Worm (Caenorhabditis elegans) whole organism, late embryonic: ENCODE results near the gene swsn-4.

Experiments used
- C08G9.2 ChIP-seq: sonication (generic microtip); optimal IDR thresholded peaks from 2 replicates; lab custom pipeline; 2016; ENCODE audit warnings: mild to moderate bottlenecking, missing genetic modification characterization, moderate library complexity, missing compliant biosample characterization
- C38D4.7 ChIP-seq: fragments of 200-800 bp; sonication (Bioruptor generic); optimal IDR thresholded peaks from 2 replicates; lab custom pipeline; 2018; ENCODE audit warnings: mild to moderate bottlenecking, missing genetic modification characterization, moderate library complexity, missing compliant biosample characterization
- F13H6.1 ChIP-seq: sonication (generic microtip); optimal IDR thresholded peaks from 2 replicates; lab custom pipeline; 2016; ENCODE audit warnings: missing genetic modification characterization, missing compliant biosample characterization
- K02D7.2 ChIP-seq: sonication (generic microtip); optimal IDR thresholded peaks from 2 replicates; lab custom pipeline; 2017; ENCODE audit warnings: mild to moderate bottlenecking, missing genetic modification characterization, missing compliant biosample characterization
- K09A11.1 ChIP-seq: sonication (generic microtip); optimal IDR thresholded peaks from 2 replicates; lab custom pipeline; 2017; ENCODE audit warnings: antibody characterized with exemption, mild to moderate bottlenecking, missing genetic modification characterization, missing compliant biosample characterization; ENCODE audit not compliant: insufficient read depth
- T23F11.4 ChIP-seq: fragments of 200-800 bp; sonication (Bioruptor generic); optimal IDR thresholded peaks from 2 replicates; lab custom pipeline; 2018; ENCODE audit warnings: mild to moderate bottlenecking, missing genetic modification characterization, missing compliant biosample characterization
- Y22D7AL.16 ChIP-seq: sonication (generic microtip); optimal IDR thresholded peaks from 2 replicates; lab custom pipeline; 2016; ENCODE audit warnings: missing genetic modification characterization, missing compliant biosample characterization
- ahr-1 ChIP-seq: sonication (generic microtip); optimal IDR thresholded peaks from 2 replicates; lab custom pipeline; 2016; ENCODE audit warnings: missing genetic modification characterization, missing compliant biosample characterization
- ama-1 ChIP-seq: fragments of 150-350 bp; optimal IDR thresholded peaks from 2 replicates; lab custom pipeline; 2014
- ceh-14 ChIP-seq: sonication (generic microtip); optimal IDR thresholded peaks from 2 replicates; lab custom pipeline; 2016; ENCODE audit warnings: missing genotype, missing genetic modification characterization, missing compliant biosample characterization
- ceh-18 ChIP-seq: sonication (generic microtip); optimal IDR thresholded peaks from 2 replicates; lab custom pipeline; 2016; ENCODE audit warnings: missing genetic modification characterization, missing compliant biosample characterization
- ceh-19 ChIP-seq: fragments of 200-800 bp; sonication (Bioruptor generic); optimal IDR thresholded peaks from 2 replicates; lab custom pipeline; 2018; ENCODE audit warnings: mild to moderate bottlenecking, missing genetic modification characterization, missing compliant biosample characterization
- ceh-2 ChIP-seq: sonication (generic microtip); optimal IDR thresholded peaks from 2 replicates; lab custom pipeline; 2016; ENCODE audit warnings: missing genotype, missing genetic modification characterization, missing compliant biosample characterization
- ceh-22 ChIP-seq: sonication (generic microtip); optimal IDR thresholded peaks from 2 replicates; lab custom pipeline; 2017; ENCODE audit warnings: missing biosample characterization, missing genetic modification characterization
- ceh-24 ChIP-seq: sonication (generic microtip); optimal IDR thresholded peaks from 2 replicates; lab custom pipeline; 2016; ENCODE audit warnings: mild to moderate bottlenecking, missing genetic modification characterization, missing compliant biosample characterization
- ceh-31 ChIP-seq: sonication (generic microtip); optimal IDR thresholded peaks from 2 replicates; lab custom pipeline; 2016; ENCODE audit warnings: missing genetic modification characterization, missing compliant biosample characterization
- ceh-34 ChIP-seq: sonication (generic microtip); optimal IDR thresholded peaks from 2 replicates; lab custom pipeline; 2016; ENCODE audit warnings: mild to moderate bottlenecking, missing genetic modification characterization, missing compliant biosample characterization
- ceh-45 ChIP-seq: fragments of 200-800 bp; sonication (Bioruptor generic); IDR thresholded peaks from 2 replicates; pipeline ENCODE4 v1.3.6; 2022; ENCODE audit warnings: missing genetic modification reagents, missing genetic modification characterization, missing compliant biosample characterization
- ceh-48 ChIP-seq: sonication (generic microtip); optimal IDR thresholded peaks from 2 replicates; lab custom pipeline; 2016; ENCODE audit warnings: missing genetic modification characterization, inconsistent platforms, missing compliant biosample characterization
- ceh-9 ChIP-seq: sonication (generic microtip); optimal IDR thresholded peaks from 2 replicates; lab custom pipeline; 2016; ENCODE audit warnings: mild to moderate bottlenecking, missing genetic modification characterization, inconsistent platforms, missing compliant biosample characterization
- che-1 ChIP-seq: sonication (generic microtip); optimal IDR thresholded peaks from 2 replicates; lab custom pipeline; 2016; ENCODE audit warnings: mild to moderate bottlenecking, missing genetic modification characterization, missing compliant biosample characterization
- hlh-30 ChIP-seq: sonication (generic microtip); optimal IDR thresholded peaks from 2 replicates; lab custom pipeline; 2017; ENCODE audit warnings: antibody characterized with exemption, missing genetic modification characterization, missing compliant biosample characterization; ENCODE audit not compliant: insufficient read depth
- hlh-6 ChIP-seq: sonication (generic microtip); optimal IDR thresholded peaks from 2 replicates; lab custom pipeline; 2016; ENCODE audit warnings: missing genotype, missing genetic modification characterization, missing compliant biosample characterization
- hlh-8 ChIP-seq: sonication (generic microtip); optimal IDR thresholded peaks from 2 replicates; lab custom pipeline; 2016; ENCODE audit warnings: missing genotype, missing genetic modification characterization, missing compliant biosample characterization
- lim-6 ChIP-seq: sonication (generic microtip); optimal IDR thresholded peaks from 2 replicates; lab custom pipeline; 2016; ENCODE audit warnings: missing genetic modification characterization, missing compliant biosample characterization
- lin-11 ChIP-seq: fragments of 200-800 bp; sonication (Bioruptor generic); optimal IDR thresholded peaks from 2 replicates; lab custom pipeline; 2018; ENCODE audit warnings: mild to moderate bottlenecking, missing genetic modification characterization, missing compliant biosample characterization
- mec-3 ChIP-seq: sonication (generic microtip); optimal IDR thresholded peaks from 2 replicates; lab custom pipeline; 2016; ENCODE audit warnings: borderline replicate concordance, missing genetic modification characterization, missing compliant biosample characterization
- nfya-1 ChIP-seq: sonication (generic microtip); optimal IDR thresholded peaks from 2 replicates; lab custom pipeline; 2017; ENCODE audit warnings: missing genetic modification characterization, mild to moderate bottlenecking, missing compliant biosample characterization, antibody characterized with exemption, moderate library complexity
- nhr-11 ChIP-seq: fragments of 150-350 bp; optimal IDR thresholded peaks from 2 replicates; lab custom pipeline; 2014; ENCODE audit warnings: missing biosample characterization, missing genetic modification characterization
- npax-4 ChIP-seq: sonication (generic microtip); optimal IDR thresholded peaks from 2 replicates; lab custom pipeline; 2016; ENCODE audit warnings: missing genetic modification characterization, missing compliant biosample characterization
- pag-3 ChIP-seq: sonication (generic microtip); optimal IDR thresholded peaks from 2 replicates; lab custom pipeline; 2016; ENCODE audit warnings: missing compliant biosample characterization, missing genetic modification characterization, borderline replicate concordance
- pax-1 ChIP-seq: fragments of 150-350 bp; optimal IDR thresholded peaks from 2 replicates; lab custom pipeline; 2014; ENCODE audit warnings: missing biosample characterization, missing genetic modification characterization
- pha-2 ChIP-seq: sonication (generic microtip); optimal IDR thresholded peaks from 2 replicates; lab custom pipeline; 2017; ENCODE audit warnings: mild to moderate bottlenecking, missing genetic modification characterization, missing compliant biosample characterization
- ref-2 ChIP-seq: sonication (generic microtip); optimal IDR thresholded peaks from 2 replicates; lab custom pipeline; 2016; ENCODE audit warnings: missing genetic modification characterization, missing compliant biosample characterization
- sdc-2 ChIP-seq: sonication (generic microtip); optimal IDR thresholded peaks from 2 replicates; lab custom pipeline; 2016; ENCODE audit warnings: missing genotype, missing genetic modification characterization, missing compliant biosample characterization
- sox-2 ChIP-seq: fragments of 200-800 bp; sonication (Bioruptor generic); IDR thresholded peaks from 2 replicates; pipeline ENCODE4 v1.3.6; 2022; ENCODE audit warnings: missing genetic modification reagents, missing genetic modification characterization, missing compliant biosample characterization
- syd-9 ChIP-seq: sonication (generic microtip); optimal IDR thresholded peaks from 2 replicates; lab custom pipeline; 2016; ENCODE audit warnings: mild to moderate bottlenecking, missing genetic modification characterization, moderate library complexity, missing compliant biosample characterization
- tbx-7 ChIP-seq: sonication (generic microtip); optimal IDR thresholded peaks from 2 replicates; lab custom pipeline; 2016; ENCODE audit warnings: missing genotype, missing genetic modification characterization, missing compliant biosample characterization
- ttx-3 ChIP-seq: sonication (generic microtip); optimal IDR thresholded peaks from 2 replicates; lab custom pipeline; 2016; ENCODE audit warnings: missing genetic modification reagents, missing genetic modification characterization, missing compliant biosample characterization
- unc-3 ChIP-seq, 2 experiments: fragments of 200-800 bp in 1 of 2; sonication (Bioruptor generic) in 1 of 2; sonication (generic microtip) in 1 of 2; conservative IDR thresholded peaks in 1 of 2; optimal IDR thresholded peaks in 1 of 2; 2 replicates each; pipeline versions ENCODE4 v1.3.6 to Lab custom; 2016 to 2022; ENCODE audit warnings: missing compliant biosample characterization in 2 of 2, missing genetic modification characterization in 2 of 2, missing genetic modification reagents in 1 of 2
- unc-42 ChIP-seq: sonication (generic microtip); optimal IDR thresholded peaks from 2 replicates; lab custom pipeline; 2016; ENCODE audit warnings: missing genotype, missing genetic modification characterization, missing compliant biosample characterization
- unc-55 ChIP-seq: sonication (generic microtip); optimal IDR thresholded peaks from 2 replicates; lab custom pipeline; 2017; ENCODE audit warnings: missing biosample characterization, missing genetic modification reagents, missing genetic modification characterization
- unc-86 ChIP-seq: sonication (generic microtip); optimal IDR thresholded peaks from 2 replicates; lab custom pipeline; 2016; ENCODE audit warnings: missing genetic modification characterization, missing compliant biosample characterization
- ztf-16 ChIP-seq: sonication (generic microtip); optimal IDR thresholded peaks from 2 replicates; lab custom pipeline; 2017; ENCODE audit warnings: missing genetic modification characterization, missing compliant biosample characterization

The swsn-4 gene

ce11 chrIV:11118837-11119491 lies 6.9 kb upstream of the swsn-4 start, which contains the start of the genes imp-2 and enpl-1 (continued):
- peak; percentile 42 for TF ChIP-seq hlh-8 (tag; lab: Kevin White, UChicago)
- peak; percentile 50 for TF ChIP-seq ztf-16
- TF ChIP-seq ceh-2 (tag; lab: Kevin White, UChicago), result peak; percentile 50
- TF ChIP-seq unc-3 (GFP tag; conservative IDR thresholded peaks at IDR 0.05; lab: Robert Waterston, UW), result peak; percentile 12; the same call in 1 of the 2 replicates
- peak; percentile 13 for TF ChIP-seq unc-3 (tag; optimal IDR thresholded peaks at IDR 0.05; lab: Kevin White, UChicago)
- peak; percentile 80 for TF ChIP-seq ceh-34 (tag; lab: Kevin White, UChicago)
- TF ChIP-seq tbx-7 (tag; lab: Kevin White, UChicago), result peak; percentile 58
- no peak for TF ChIP-seq ceh-9
- TF ChIP-seq npax-4 (tag; lab: Kevin White, UChicago), result no peak
- TF ChIP-seq nhr-11, result no peak
- peak; percentile 83 for TF ChIP-seq unc-42
- TF ChIP-seq unc-55, result peak; percentile 50
- no peak for TF ChIP-seq pag-3 (tag; lab: Kevin White, UChicago)
- TF ChIP-seq F13H6.1, result peak; percentile 39
- TF ChIP-seq unc-86 (tag; lab: Kevin White, UChicago), result no peak
- no peak for TF ChIP-seq Y22D7AL.16
- TF ChIP-seq che-1 (tag; lab: Kevin White, UChicago), result no peak
- TF ChIP-seq K02D7.2 (tag; lab: Kevin White, UChicago), result no peak
- TF ChIP-seq hlh-30 (tag; lab: Kevin White, UChicago), result peak; percentile 81
- peak; percentile 100 for TF ChIP-seq nfya-1 (tag; lab: Kevin White, UChicago)
- no peak for TF ChIP-seq ceh-45
- peak; percentile 60 for TF ChIP-seq K09A11.1 (tag; lab: Kevin White, UChicago)
- peak; percentile 61 for TF ChIP-seq ceh-18 (tag; lab: Kevin White, UChicago)
- no peak for TF ChIP-seq sox-2 (GFP tag; lab: Robert Waterston, UW)
- TF ChIP-seq mec-3 (tag; lab: Kevin White, UChicago), result no peak
- TF ChIP-seq ama-1 (lab: Kevin White, UChicago), result no peak
- no peak for TF ChIP-seq lin-11
- peak; percentile 20 for TF ChIP-seq ttx-3
- no peak for TF ChIP-seq hlh-6 (tag; lab: Kevin White, UChicago)
- TF ChIP-seq C38D4.7 (GFP tag; lab: Kevin White, UChicago), result no peak
- TF ChIP-seq ceh-31, result peak; percentile 91
- TF ChIP-seq pax-1 (tag; lab: Kevin White, UChicago), result peak; percentile 51
- TF ChIP-seq ceh-22 (tag; lab: Kevin White, UChicago), result peak; percentile 6
- TF ChIP-seq ref-2, result peak; percentile 85
- no peak for TF ChIP-seq lim-6 (tag; lab: Kevin White, UChicago)
- peak; percentile 49 for TF ChIP-seq C08G9.2 (tag; lab: Kevin White, UChicago)
- TF ChIP-seq ceh-14 (tag; lab: Kevin White, UChicago), result peak; percentile 46
- TF ChIP-seq ceh-19 (GFP tag; lab: Kevin White, UChicago), result peak; percentile 53
- peak; percentile 42 for TF ChIP-seq syd-9 (tag; lab: Kevin White, UChicago)
- no peak for TF ChIP-seq ceh-24
- TF ChIP-seq sdc-2 (tag; lab: Kevin White, UChicago), result peak; percentile 51
- TF ChIP-seq ceh-48 (tag; lab: Kevin White, UChicago), result no peak
- no peak for TF ChIP-seq pha-2 (tag; lab: Kevin White, UChicago)
- no peak for TF ChIP-seq ahr-1 (tag; lab: Kevin White, UChicago)
- TF ChIP-seq T23F11.4, result no peak
